Worm (Caenorhabditis elegans) whole organism, L1 larva: ENCODE results near the gene spsb-2.

Experiments
- C16A3.4 ChIP-seq: fragments of 150-350 bp; optimal IDR thresholded peaks from 2 replicates; lab custom pipeline; 2014; ENCODE audit warnings: missing biosample characterization, missing genetic modification characterization
- C34B4.2 ChIP-seq: sonication (generic microtip); optimal IDR thresholded peaks from 2 replicates; lab custom pipeline; 2017; ENCODE audit warnings: mild to moderate bottlenecking, missing genetic modification characterization, missing compliant biosample characterization
- aly-2 ChIP-seq: fragments of 150-350 bp; optimal IDR thresholded peaks from 2 replicates; lab custom pipeline; 2014; ENCODE audit warnings: missing biosample characterization, missing genetic modification characterization
- ceh-8 ChIP-seq: fragments of 200-800 bp; sonication (Bioruptor generic); optimal IDR thresholded peaks from 2 replicates; lab custom pipeline; 2018; ENCODE audit warnings: mild to moderate bottlenecking, missing genetic modification characterization, moderate library complexity, missing compliant biosample characterization
- ces-1 ChIP-seq: fragments of 150-350 bp; optimal IDR thresholded peaks from 2 replicates; lab custom pipeline; 2014; ENCODE audit warnings: missing biosample characterization, missing genetic modification reagents, missing genetic modification characterization
- efl-1 ChIP-seq, 4 experiments: fragments of 150-350 bp; optimal IDR thresholded peaks in 3 of 4; peaks in 1 of 4; 1 replicate in 1 of 4; 2 replicates in 3 of 4; lab custom pipeline; 2014; ENCODE audit warnings: missing biosample characterization in 2 of 4, missing genetic modification characterization in 2 of 4, missing genetic modification reagents in 2 of 4
- efl-3 ChIP-seq: fragments of 200-800 bp; sonication (Bioruptor generic); optimal IDR thresholded peaks from 2 replicates; lab custom pipeline; 2018; ENCODE audit warnings: mild to moderate bottlenecking, missing genetic modification characterization, missing compliant biosample characterization
- egl-27 ChIP-seq, 2 experiments: fragments of 150-350 bp in 1 of 2; sonication (generic microtip); optimal IDR thresholded peaks; 3 replicates each; lab custom pipeline; 2017 to 2018; ENCODE audit warnings: missing biosample characterization in 2 of 2, missing genetic modification characterization in 2 of 2, missing genetic modification reagents in 2 of 2
- elt-2 ChIP-seq: sonication (generic microtip); optimal IDR thresholded peaks from 2 replicates; lab custom pipeline; 2016; ENCODE audit warnings: missing genetic modification characterization, mild to moderate bottlenecking, inconsistent platforms, missing compliant biosample characterization, missing genetic modification reagents
- elt-3 ChIP-seq, 6 experiments: fragments of 150-350 bp in 1 of 6; sonication (generic microtip); optimal IDR thresholded peaks; 2 replicates each; lab custom pipeline; 2017 to 2018; ENCODE audit warnings: missing biosample characterization in 6 of 6, missing genetic modification characterization in 6 of 6, inconsistent platforms in 1 of 6
- ets-5 ChIP-seq: fragments of 200-800 bp; sonication (Bioruptor generic); IDR thresholded peaks from 2 replicates; pipeline ENCODE4 v1.3.6; 2022; ENCODE audit warnings: missing genetic modification characterization, missing compliant biosample characterization
- fkh-10 ChIP-seq: sonication (generic microtip); optimal IDR thresholded peaks from 2 replicates; lab custom pipeline; 2017; ENCODE audit warnings: missing biosample characterization, missing genetic modification reagents, missing genetic modification characterization
- fkh-4 ChIP-seq: sonication (generic microtip); optimal IDR thresholded peaks from 2 replicates; lab custom pipeline; 2016; ENCODE audit warnings: missing compliant biosample characterization, missing genetic modification characterization, borderline replicate concordance
- fos-1 ChIP-seq: fragments of 150-350 bp; optimal IDR thresholded peaks from 2 replicates; lab custom pipeline; 2014; ENCODE audit warnings: missing biosample characterization, missing genetic modification characterization
- hlh-17 ChIP-seq: fragments of 200-800 bp; sonication (Bioruptor generic); optimal IDR thresholded peaks from 2 replicates; lab custom pipeline; 2018; ENCODE audit warnings: missing genetic modification characterization, mild to moderate bottlenecking, missing compliant biosample characterization, moderate library complexity, borderline replicate concordance
- jun-1 ChIP-seq: fragments of 150-350 bp; optimal IDR thresholded peaks from 2 replicates; lab custom pipeline; 2014; ENCODE audit warnings: missing biosample characterization, missing genetic modification reagents, missing genetic modification characterization
- lin-13 ChIP-seq: fragments of 150-350 bp; optimal IDR thresholded peaks from 2 replicates; lab custom pipeline; 2014; ENCODE audit warnings: missing biosample characterization, missing genetic modification reagents, missing genetic modification characterization
- lin-14 ChIP-seq: fragments of 200-800 bp; sonication (Bioruptor generic); optimal IDR thresholded peaks from 2 replicates; lab custom pipeline; 2018; ENCODE audit warnings: mild to moderate bottlenecking, missing genetic modification characterization, moderate library complexity, missing compliant biosample characterization
- lin-35 ChIP-seq, 2 experiments: fragments of 150-350 bp; optimal IDR thresholded peaks; 2 replicates each; lab custom pipeline; 2014; ENCODE audit warnings: missing biosample characterization in 2 of 2, missing genetic modification characterization in 2 of 2, missing genetic modification reagents in 2 of 2
- nhr-11 ChIP-seq: fragments of 150-350 bp; optimal IDR thresholded peaks from 2 replicates; lab custom pipeline; 2014; ENCODE audit warnings: missing biosample characterization, missing genetic modification characterization
- nhr-84 ChIP-seq: sonication (generic microtip); optimal IDR thresholded peaks from 2 replicates; lab custom pipeline; 2017; ENCODE audit warnings: missing biosample characterization, missing genetic modification characterization
- nhr-85 ChIP-seq: sonication (generic microtip); peaks from one replicate; lab custom pipeline; 2016; ENCODE audit warnings: missing genetic modification characterization, inconsistent platforms, missing compliant biosample characterization
- nhr-90 ChIP-seq: sonication (generic microtip); optimal IDR thresholded peaks from 2 replicates; lab custom pipeline; 2016; ENCODE audit warnings: mild to moderate bottlenecking, missing genetic modification characterization, missing compliant biosample characterization; ENCODE audit not compliant: poor library complexity
- pax-3 ChIP-seq: fragments of 200-800 bp; sonication (Bioruptor generic); optimal IDR thresholded peaks from 2 replicates; lab custom pipeline; 2018; ENCODE audit warnings: mild to moderate bottlenecking, missing genetic modification characterization, moderate library complexity, missing compliant biosample characterization
- pqm-1 ChIP-seq: sonication (generic microtip); optimal IDR thresholded peaks from 3 replicates; lab custom pipeline; 2017; ENCODE audit warnings: missing biosample characterization, missing genetic modification characterization
- snpc-4 ChIP-seq: fragments of 150-350 bp; optimal IDR thresholded peaks from 2 replicates; lab custom pipeline; 2014; ENCODE audit warnings: missing biosample characterization, missing genetic modification characterization
- snu-23 ChIP-seq: sonication (generic microtip); optimal IDR thresholded peaks from 2 replicates; lab custom pipeline; 2016; ENCODE audit warnings: missing genetic modification characterization, missing compliant biosample characterization
- sptf-1 ChIP-seq: fragments of 150-350 bp; optimal IDR thresholded peaks from 2 replicates; lab custom pipeline; 2014; ENCODE audit warnings: missing biosample characterization, missing genetic modification characterization
- sup-37 ChIP-seq: fragments of 200-800 bp; sonication (Bioruptor generic); optimal IDR thresholded peaks from 2 replicates; lab custom pipeline; 2018; ENCODE audit warnings: mild to moderate bottlenecking, missing genetic modification characterization, missing compliant biosample characterization
- tbx-2 ChIP-seq: sonication (generic microtip); optimal IDR thresholded peaks from 2 replicates; lab custom pipeline; 2016; ENCODE audit warnings: missing genetic modification characterization, missing compliant biosample characterization
- unc-130 ChIP-seq: fragments of 150-350 bp; optimal IDR thresholded peaks from 2 replicates; lab custom pipeline; 2017; ENCODE audit warnings: missing biosample characterization, missing genetic modification characterization, inconsistent platforms
- unc-30 ChIP-seq: sonication (generic microtip); optimal IDR thresholded peaks from 2 replicates; lab custom pipeline; 2017; ENCODE audit warnings: missing biosample characterization, missing genetic modification characterization
- unc-62 ChIP-seq: fragments of 150-350 bp; optimal IDR thresholded peaks from 2 replicates; lab custom pipeline; 2014; ENCODE audit warnings: missing biosample characterization, missing genetic modification reagents, missing genetic modification characterization
- unc-98 ChIP-seq: fragments of 200-800 bp; sonication (Bioruptor generic); IDR thresholded peaks from 2 replicates; pipeline ENCODE4 v1.3.6; 2022; ENCODE audit warnings: missing genetic modification characterization, missing compliant biosample characterization
- xbp-1 ChIP-seq: sonication (generic microtip); optimal IDR thresholded peaks from 2 replicates; lab custom pipeline; 2016; ENCODE audit warnings: missing genetic modification characterization, missing compliant biosample characterization
- zip-4 ChIP-seq: fragments of 200-800 bp; sonication (Bioruptor generic); optimal IDR thresholded peaks from 2 replicates; lab custom pipeline; 2018; ENCODE audit warnings: mild to moderate bottlenecking, missing genetic modification characterization, moderate library complexity, missing compliant biosample characterization

spsb-2 gene

DNA sequence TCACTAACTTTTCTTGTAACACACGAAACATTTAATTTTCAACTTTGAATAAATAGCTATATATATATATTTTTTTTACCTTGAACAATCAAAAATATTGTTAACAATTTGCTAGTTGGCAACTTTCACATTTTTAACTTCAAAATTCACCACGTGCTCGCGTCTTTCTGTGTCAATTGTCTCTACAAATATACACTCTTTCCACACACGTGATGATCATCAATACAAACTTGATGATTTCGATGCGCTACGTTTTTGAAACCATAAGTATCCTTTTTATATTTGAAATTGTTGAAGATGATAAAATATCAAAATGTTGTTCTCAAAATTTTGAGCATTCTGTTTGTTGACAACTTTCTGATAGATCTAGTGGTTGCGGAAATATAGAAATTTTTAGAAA is 34.8 kb upstream of the spsb-2 start (continued):
- TF ChIP-seq sptf-1 (no peak), C34B4.2 (no peak), tbx-2 (tag; lab: Kevin White, UChicago) (no peak), fos-1 (tag; lab: Kevin White, UChicago) (no peak), efl-3 (GFP tag; lab: Kevin White, UChicago) (no peak), ces-1 (GFP tag; lab: Kevin White, UChicago) (no peak), unc-98 (GFP tag; lab: Robert Waterston, UW) (no peak), unc-62 (GFP tag; lab: Kevin White, UChicago) (no peak), unc-30 (tag; lab: Kevin White, UChicago) (no peak), hlh-17 (GFP tag; lab: Kevin White, UChicago) (no peak), C16A3.4 (tag; lab: Kevin White, UChicago) (peak; percentile 10), unc-130 (tag; lab: Kevin White, UChicago) (no peak), snu-23 (GFP tag; lab: Kevin White, UChicago) (peak; percentile 36), fkh-10 (GFP tag; lab: Kevin White, UChicago) (no peak), zip-4 (GFP tag; lab: Kevin White, UChicago) (no peak), snpc-4 (no peak)

DNA sequence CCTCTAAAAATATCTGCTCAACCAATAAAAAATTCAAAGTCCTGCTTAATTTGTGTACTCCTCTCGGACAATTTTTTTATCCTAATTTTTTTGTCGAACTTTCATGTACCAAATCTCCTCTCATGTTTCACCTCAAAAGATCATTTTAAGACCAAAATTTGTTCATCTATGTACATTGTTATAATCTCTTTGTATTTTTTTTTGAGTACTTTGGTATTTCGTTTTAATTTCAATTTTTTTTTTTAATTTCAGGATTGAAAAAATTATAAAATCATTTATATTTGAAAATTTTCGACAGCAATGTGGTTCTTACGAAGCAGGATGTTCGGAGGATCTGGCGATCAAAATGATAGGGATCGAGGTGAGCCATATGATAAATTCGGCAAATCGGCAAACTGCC is 33.7 kb upstream of the spsb-2 start, which contains the start of gene spsb-1:
Gene spsb-1, plus strand, starts transcription at position 301 of the 400 bp plus-strand sequence.
- TF ChIP-seq ets-5 (GFP tag; lab: Robert Waterston, UW), result no peak
- no peak for TF ChIP-seq nhr-90 (tag; lab: Kevin White, UChicago)
- no peak for TF ChIP-seq snu-23 (GFP tag; lab: Kevin White, UChicago)
- TF ChIP-seq nhr-11, result no peak
- no peak for TF ChIP-seq egl-27 (tag; optimal IDR thresholded peaks at IDR 0.05; lab: Kevin White, UChicago)
- no peak for TF ChIP-seq xbp-1
- no peak for TF ChIP-seq snpc-4
- TF ChIP-seq pax-3 (tag; lab: Kevin White, UChicago), result no peak
- no peak for TF ChIP-seq ceh-8 (GFP tag; lab: Kevin White, UChicago)
- no peak for TF ChIP-seq jun-1 (tag; lab: Kevin White, UChicago)
- TF ChIP-seq, all 84 proteins: peak for 0

DNA sequence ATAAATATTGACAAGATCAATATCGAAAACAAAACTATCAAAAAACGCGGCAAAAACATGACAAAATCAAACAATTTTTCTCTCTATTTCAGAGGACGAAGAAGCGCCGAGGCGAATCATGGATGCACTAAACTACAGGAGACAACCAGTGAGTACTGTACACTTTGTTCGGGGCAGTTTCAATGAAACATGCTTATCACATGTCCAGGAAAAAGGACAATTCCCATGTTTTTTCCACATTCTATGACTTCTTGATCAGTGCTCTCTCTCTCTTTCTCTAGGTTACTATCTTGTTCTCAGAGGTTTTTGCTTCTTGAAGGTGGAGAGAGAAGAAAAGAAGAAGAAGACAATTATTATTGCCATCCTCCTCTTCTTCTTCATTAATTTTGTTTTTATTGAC is 32.6 kb upstream of the spsb-2 start:
- TF ChIP-seq lin-14 (GFP tag; lab: Kevin White, UChicago) (no peak), elt-2 (tag; lab: Kevin White, UChicago) (peak; percentile 10), lin-35 (GFP tag; optimal IDR thresholded peaks at IDR 0.05; lab: Kevin White, UChicago) (peak in 1 of 2 experiments; percentile 10)

DNA sequence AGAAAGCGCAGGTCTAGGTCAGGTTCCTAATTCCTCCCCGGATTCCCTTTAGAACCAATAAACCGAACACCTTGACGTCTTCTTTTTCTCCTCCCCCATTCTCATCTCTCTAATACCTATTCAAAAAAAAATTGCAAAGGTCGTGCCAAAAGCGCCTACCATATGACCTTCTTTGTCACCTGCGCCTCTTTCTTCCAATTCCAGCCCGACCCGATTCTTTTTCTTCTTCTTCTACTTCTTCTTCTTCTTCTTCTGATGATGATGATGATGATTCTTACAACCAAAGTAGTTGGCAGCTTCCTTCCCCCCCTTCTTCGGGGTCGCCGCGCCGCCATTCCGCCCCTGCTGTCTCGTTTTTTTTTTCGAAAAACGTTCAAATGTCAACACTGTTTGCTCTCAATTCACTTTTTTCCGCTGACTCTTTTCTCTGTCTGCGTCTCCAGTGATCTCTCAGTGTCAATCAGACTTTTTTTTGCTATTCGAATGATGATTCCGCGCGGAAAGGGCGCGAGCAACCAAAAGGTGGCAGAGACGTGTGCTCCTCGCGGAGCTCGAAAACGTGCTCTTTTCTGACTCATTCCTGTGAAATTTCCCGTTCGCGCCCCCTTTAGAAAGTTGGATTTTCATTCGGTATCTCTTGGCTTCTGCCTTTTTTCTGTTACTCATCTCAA is 26.6 kb upstream of the spsb-2 start:
- TF ChIP-seq efl-1 (optimal IDR thresholded peaks at IDR 0.05; lab: Kevin White, UChicago) (no peak), efl-1 (GFP tag; optimal IDR thresholded peaks at IDR 0.05 in 1 of 2; lab: Kevin White, UChicago) (peak in 1 of 2 experiments; percentile 90), lin-13 (GFP tag; lab: Kevin White, UChicago) (no peak), fkh-4 (tag; lab: Kevin White, UChicago) (no peak), nhr-85 (tag; lab: Kevin White, UChicago) (peak; percentile 71), elt-3 (tag; optimal IDR thresholded peaks at IDR 0.05; lab: Kevin White, UChicago) (no peak), nhr-84 (tag; lab: Kevin White, UChicago) (no peak), aly-2 (tag; lab: Kevin White, UChicago) (no peak), sup-37 (GFP tag; lab: Kevin White, UChicago) (no peak), pqm-1 (tag; lab: Kevin White, UChicago) (no peak)
